Worm (Caenorhabditis elegans) whole organism, young adult: Measurements from ENCODE around the gene hrpl-1.

ENCODE experiments used
- C17E4.6 ChIP-seq: fragments of 200-800 bp; sonication (Bioruptor generic); IDR thresholded peaks from 2 replicates; pipeline ENCODE4 v1.3.6; 2022; ENCODE audit warnings: missing genetic modification reagents, missing genetic modification characterization, missing compliant biosample characterization
- F37B4.10 ChIP-seq: fragments of 200-800 bp; sonication (Bioruptor generic); IDR thresholded peaks from 2 replicates; pipeline ENCODE4 v1.3.6; 2022; ENCODE audit warnings: missing genetic modification characterization, missing compliant biosample characterization
- akir-1 ChIP-seq: fragments of 200-800 bp; sonication (Bioruptor generic); optimal IDR thresholded peaks from 2 replicates; lab custom pipeline; 2018; ENCODE audit warnings: mild to moderate bottlenecking, missing genetic modification characterization, moderate library complexity, missing compliant biosample characterization
- egl-44 ChIP-seq: fragments of 200-800 bp; sonication (Bioruptor generic); IDR thresholded peaks from 2 replicates; pipeline ENCODE4 v1.3.6; 2022; ENCODE audit warnings: missing genetic modification reagents, missing genetic modification characterization, missing compliant biosample characterization
- madf-10 ChIP-seq: sonication (generic microtip); optimal IDR thresholded peaks from 2 replicates; lab custom pipeline; 2016; ENCODE audit warnings: mild to moderate bottlenecking, missing genetic modification characterization, missing compliant biosample characterization
- xnd-1 ChIP-seq: sonication (generic microtip); optimal IDR thresholded peaks from 2 replicates; lab custom pipeline; 2016; ENCODE audit warnings: missing genotype, missing genetic modification reagents, missing genetic modification characterization, missing compliant biosample characterization

hrpl-1 gene

DNA sequence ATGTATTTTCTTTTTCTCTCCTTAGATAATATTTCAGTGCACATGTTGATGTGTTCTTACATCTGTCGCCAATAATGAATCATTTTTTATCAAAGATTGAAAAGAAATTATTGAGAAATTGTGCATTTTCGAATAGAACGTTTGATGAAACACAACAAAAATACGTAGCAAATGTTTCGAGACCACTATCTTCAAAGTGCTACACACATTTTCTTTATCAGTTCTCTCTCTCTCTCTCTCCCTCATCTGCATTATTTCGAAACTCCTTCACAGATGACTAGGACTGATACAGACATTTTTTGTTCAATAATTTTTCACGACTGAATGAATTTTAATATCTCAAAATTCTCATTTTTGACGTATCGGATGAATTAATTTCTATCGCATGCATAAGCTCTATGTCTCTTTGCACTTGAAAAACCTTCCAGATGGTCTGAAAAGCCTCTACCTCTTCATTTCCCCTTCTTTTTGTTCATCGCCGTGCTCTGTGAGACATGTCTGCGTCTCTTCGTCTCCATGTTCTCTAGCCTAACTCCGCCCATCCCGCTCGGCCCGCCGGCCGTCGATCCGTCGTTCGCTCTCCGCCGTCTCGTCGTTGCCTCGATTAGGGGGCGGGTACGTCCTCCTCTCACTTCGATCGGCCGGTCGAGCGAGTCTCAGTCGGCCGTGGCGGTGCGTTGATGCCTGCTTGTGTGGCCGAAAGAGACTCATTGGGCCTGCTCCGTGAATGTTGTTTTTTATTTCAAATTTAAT lies 44.9 kb downstream of the hrpl-1 start (continued):
- TF ChIP-seq egl-44: no peak
- no peak for TF ChIP-seq xnd-1
- no peak for TF ChIP-seq F37B4.10 (GFP tag; lab: Robert Waterston, UW)
- peak; percentile 89 for TF ChIP-seq madf-10 (tag; lab: Kevin White, UChicago)
- TF ChIP-seq C17E4.6 (GFP tag; lab: Robert Waterston, UW): no peak
- no peak for TF ChIP-seq akir-1 (GFP tag; lab: Kevin White, UChicago)
- TF ChIP-seq, all 124 proteins: peak for 14
